Worm (Caenorhabditis elegans) whole organism, late embryonic: ENCODE measurements around the gene unc-49.

Experiments used
- C08G9.2 ChIP-seq: sonication (generic microtip); optimal IDR thresholded peaks from 2 replicates; lab custom pipeline; 2016; ENCODE audit warnings: mild to moderate bottlenecking, missing genetic modification characterization, moderate library complexity, missing compliant biosample characterization
- K02D7.2 ChIP-seq: sonication (generic microtip); optimal IDR thresholded peaks from 2 replicates; lab custom pipeline; 2017; ENCODE audit warnings: mild to moderate bottlenecking, missing genetic modification characterization, missing compliant biosample characterization
- T23F11.4 ChIP-seq: fragments of 200-800 bp; sonication (Bioruptor generic); optimal IDR thresholded peaks from 2 replicates; lab custom pipeline; 2018; ENCODE audit warnings: mild to moderate bottlenecking, missing genetic modification characterization, missing compliant biosample characterization
- ahr-1 ChIP-seq: sonication (generic microtip); optimal IDR thresholded peaks from 2 replicates; lab custom pipeline; 2016; ENCODE audit warnings: missing genetic modification characterization, missing compliant biosample characterization
- ceh-14 ChIP-seq: sonication (generic microtip); optimal IDR thresholded peaks from 2 replicates; lab custom pipeline; 2016; ENCODE audit warnings: missing genotype, missing genetic modification characterization, missing compliant biosample characterization
- ceh-18 ChIP-seq: sonication (generic microtip); optimal IDR thresholded peaks from 2 replicates; lab custom pipeline; 2016; ENCODE audit warnings: missing genetic modification characterization, missing compliant biosample characterization
- ceh-30 ChIP-seq: fragments of 150-350 bp; optimal IDR thresholded peaks from 2 replicates; lab custom pipeline; 2014; ENCODE audit warnings: missing biosample characterization, missing genetic modification characterization
- ceh-31 ChIP-seq: sonication (generic microtip); optimal IDR thresholded peaks from 2 replicates; lab custom pipeline; 2016; ENCODE audit warnings: missing genetic modification characterization, missing compliant biosample characterization
- ceh-34 ChIP-seq: sonication (generic microtip); optimal IDR thresholded peaks from 2 replicates; lab custom pipeline; 2016; ENCODE audit warnings: mild to moderate bottlenecking, missing genetic modification characterization, missing compliant biosample characterization
- ceh-45 ChIP-seq: fragments of 200-800 bp; sonication (Bioruptor generic); IDR thresholded peaks from 2 replicates; pipeline ENCODE4 v1.3.6; 2022; ENCODE audit warnings: missing genetic modification reagents, missing genetic modification characterization, missing compliant biosample characterization
- ceh-9 ChIP-seq: sonication (generic microtip); optimal IDR thresholded peaks from 2 replicates; lab custom pipeline; 2016; ENCODE audit warnings: mild to moderate bottlenecking, missing genetic modification characterization, inconsistent platforms, missing compliant biosample characterization
- dmd-4 ChIP-seq: sonication (generic microtip); optimal IDR thresholded peaks from 2 replicates; lab custom pipeline; 2016; ENCODE audit warnings: borderline replicate concordance, missing genetic modification characterization, missing compliant biosample characterization
- dve-1 ChIP-seq: sonication (generic microtip); optimal IDR thresholded peaks from 2 replicates; lab custom pipeline; 2017; ENCODE audit warnings: antibody characterized with exemption, mild to moderate bottlenecking, missing genetic modification characterization, missing compliant biosample characterization
- elt-2 ChIP-seq: sonication (generic microtip); optimal IDR thresholded peaks from 2 replicates; lab custom pipeline; 2016; ENCODE audit warnings: missing genetic modification reagents, missing genetic modification characterization, missing compliant biosample characterization
- elt-4 ChIP-seq: sonication (generic microtip); optimal IDR thresholded peaks from 2 replicates; lab custom pipeline; 2016; ENCODE audit warnings: missing genetic modification characterization, missing compliant biosample characterization
- ets-4 ChIP-seq: sonication (generic microtip); optimal IDR thresholded peaks from 2 replicates; lab custom pipeline; 2016; ENCODE audit warnings: missing genetic modification characterization, missing compliant biosample characterization
- fax-1 ChIP-seq: sonication (generic microtip); optimal IDR thresholded peaks from 2 replicates; lab custom pipeline; 2016; ENCODE audit warnings: missing genotype, missing genetic modification characterization, missing compliant biosample characterization
- fkh-10 ChIP-seq: fragments of 150-350 bp; optimal IDR thresholded peaks from 2 replicates; lab custom pipeline; 2014; ENCODE audit warnings: missing biosample characterization, missing genetic modification reagents, missing genetic modification characterization
- gmeb-2 ChIP-seq: sonication (generic microtip); optimal IDR thresholded peaks from 2 replicates; lab custom pipeline; 2016; ENCODE audit warnings: missing genetic modification characterization, inconsistent platforms, missing compliant biosample characterization
- hlh-13 ChIP-seq: fragments of 200-800 bp; sonication (Bioruptor generic); optimal IDR thresholded peaks from 2 replicates; lab custom pipeline; 2018; ENCODE audit warnings: mild to moderate bottlenecking, missing genetic modification characterization, missing compliant biosample characterization
- hlh-15 ChIP-seq: sonication (generic microtip); optimal IDR thresholded peaks from 2 replicates; lab custom pipeline; 2016; ENCODE audit warnings: missing genetic modification characterization, missing compliant biosample characterization
- hlh-8 ChIP-seq: sonication (generic microtip); optimal IDR thresholded peaks from 2 replicates; lab custom pipeline; 2016; ENCODE audit warnings: missing genotype, missing genetic modification characterization, missing compliant biosample characterization
- lin-11 ChIP-seq: fragments of 200-800 bp; sonication (Bioruptor generic); optimal IDR thresholded peaks from 2 replicates; lab custom pipeline; 2018; ENCODE audit warnings: mild to moderate bottlenecking, missing genetic modification characterization, missing compliant biosample characterization
- madf-2 ChIP-seq: sonication (generic microtip); optimal IDR thresholded peaks from 2 replicates; lab custom pipeline; 2017; ENCODE audit warnings: missing genetic modification characterization, missing compliant biosample characterization
- npax-4 ChIP-seq: sonication (generic microtip); optimal IDR thresholded peaks from 2 replicates; lab custom pipeline; 2016; ENCODE audit warnings: missing genetic modification characterization, missing compliant biosample characterization
- pag-3 ChIP-seq: sonication (generic microtip); optimal IDR thresholded peaks from 2 replicates; lab custom pipeline; 2016; ENCODE audit warnings: missing compliant biosample characterization, missing genetic modification characterization, borderline replicate concordance
- pat-9 ChIP-seq: fragments of 200-800 bp; sonication (Bioruptor generic); optimal IDR thresholded peaks from 2 replicates; lab custom pipeline; 2018; ENCODE audit warnings: mild to moderate bottlenecking, missing genetic modification characterization, moderate library complexity, missing compliant biosample characterization
- pha-2 ChIP-seq: sonication (generic microtip); optimal IDR thresholded peaks from 2 replicates; lab custom pipeline; 2017; ENCODE audit warnings: mild to moderate bottlenecking, missing genetic modification characterization, missing compliant biosample characterization
- pha-4 ChIP-seq: fragments of 150-350 bp; optimal IDR thresholded peaks from 2 replicates; lab custom pipeline; 2018; ENCODE audit warnings: missing biosample characterization, missing genetic modification reagents, missing genetic modification characterization
- pqm-1 ChIP-seq: sonication (generic microtip); optimal IDR thresholded peaks from 2 replicates; lab custom pipeline; 2016; ENCODE audit warnings: missing genetic modification characterization, missing compliant biosample characterization
- sox-4 ChIP-seq: sonication (generic microtip); optimal IDR thresholded peaks from 2 replicates; lab custom pipeline; 2017; ENCODE audit warnings: mild to moderate bottlenecking, missing genetic modification characterization, inconsistent platforms, missing compliant biosample characterization
- syd-9 ChIP-seq: sonication (generic microtip); optimal IDR thresholded peaks from 2 replicates; lab custom pipeline; 2016; ENCODE audit warnings: mild to moderate bottlenecking, missing genetic modification characterization, moderate library complexity, missing compliant biosample characterization
- tbx-2 ChIP-seq: sonication (generic microtip); optimal IDR thresholded peaks from 2 replicates; lab custom pipeline; 2016; ENCODE audit warnings: missing genetic modification characterization, missing compliant biosample characterization
- ttx-3 ChIP-seq: sonication (generic microtip); optimal IDR thresholded peaks from 2 replicates; lab custom pipeline; 2016; ENCODE audit warnings: missing genetic modification reagents, missing genetic modification characterization, missing compliant biosample characterization
- unc-42 ChIP-seq: sonication (generic microtip); optimal IDR thresholded peaks from 2 replicates; lab custom pipeline; 2016; ENCODE audit warnings: missing genotype, missing genetic modification characterization, missing compliant biosample characterization
- zip-5 ChIP-seq: sonication (generic microtip); optimal IDR thresholded peaks from 2 replicates; lab custom pipeline; 2016; ENCODE audit warnings: missing genetic modification characterization, missing compliant biosample characterization

unc-49 gene

ce11 chrIII:10520523-10520922, at the start of gene unc-49:
Gene unc-49 (plus strand): TSS chrIII:10520762.
- no peak for TF ChIP-seq dve-1 (tag; lab: Kevin White, UChicago)
- peak; percentile 12 for TF ChIP-seq C08G9.2 (tag; lab: Kevin White, UChicago)
- no peak for TF ChIP-seq dmd-4 (tag; lab: Kevin White, UChicago)
- no peak for TF ChIP-seq unc-42
- TF ChIP-seq zip-5 (tag; lab: Kevin White, UChicago) = no peak
- TF ChIP-seq hlh-15 (tag; lab: Kevin White, UChicago) = no peak
- peak; percentile 26 for TF ChIP-seq ceh-18 (tag; lab: Kevin White, UChicago)
- peak; percentile 41 for TF ChIP-seq syd-9 (tag; lab: Kevin White, UChicago)

- TF ChIP-seq ceh-30 (no peak), ceh-45 (GFP tag; lab: Robert Waterston, UW) (no peak), pha-2 (tag; lab: Kevin White, UChicago) (no peak), dve-1 (tag; lab: Kevin White, UChicago) (no peak), sox-4 (tag; lab: Kevin White, UChicago) (no peak), hlh-13 (GFP tag; lab: Kevin White, UChicago) (no peak), madf-2 (tag; lab: Kevin White, UChicago) (no peak), pag-3 (no peak), ceh-9 (tag; lab: Kevin White, UChicago) (no peak), ttx-3 (tag; lab: Kevin White, UChicago) (no peak), fax-1 (tag; lab: Kevin White, UChicago) (no peak), ahr-1 (tag; lab: Kevin White, UChicago) (no peak), ceh-31 (tag; lab: Kevin White, UChicago) (no peak), elt-2 (tag; lab: Kevin White, UChicago) (no peak), ceh-18 (tag; lab: Kevin White, UChicago) (no peak), ceh-34 (tag; lab: Kevin White, UChicago) (no peak)
- TF ChIP-seq, all 69 proteins: peak for 0
Observed at ce11 chrIII:10470927-10471326, 49.6 kb upstream of the unc-49 start, which contains the start of gene cul-1. Gene cul-1 (plus strand): TSS chrIII:10471237.

- no peak for TF ChIP-seq pat-9 (tag; lab: Kevin White, UChicago)
- no peak for TF ChIP-seq ceh-34 (tag; lab: Kevin White, UChicago)
- no peak for TF ChIP-seq T23F11.4 (GFP tag; lab: Kevin White, UChicago)
- no peak for TF ChIP-seq npax-4 (tag; lab: Kevin White, UChicago)
- no peak for TF ChIP-seq elt-4 (tag; lab: Kevin White, UChicago)
- no peak for TF ChIP-seq ttx-3 (tag; lab: Kevin White, UChicago)
- TF ChIP-seq ceh-30 = no peak
- no peak for TF ChIP-seq pha-4
- TF ChIP-seq ceh-45 (GFP tag; lab: Robert Waterston, UW) = no peak
- no peak for TF ChIP-seq ceh-31 (tag; lab: Kevin White, UChicago)
- no peak for TF ChIP-seq sox-4 (tag; lab: Kevin White, UChicago)
- no peak for TF ChIP-seq tbx-2 (tag; lab: Kevin White, UChicago)
- no peak for TF ChIP-seq fkh-10 (GFP tag; lab: Kevin White, UChicago)
- TF ChIP-seq pqm-1 (tag; lab: Kevin White, UChicago) = no peak
- TF ChIP-seq lin-11 (tag; lab: Kevin White, UChicago) = no peak
- TF ChIP-seq gmeb-2 = no peak
- no peak for TF ChIP-seq hlh-8 (tag; lab: Kevin White, UChicago)
- TF ChIP-seq K02D7.2 (tag; lab: Kevin White, UChicago) = no peak
- TF ChIP-seq ets-4 = no peak
- no peak for TF ChIP-seq ceh-14
Observed at ce11 chrIII:10474945-10475344, 45.6 kb upstream of the unc-49 start, which contains the start of gene D2045.9. Gene D2045.9 (plus strand): TSS chrIII:10475245.

- TF ChIP-seq pha-4 (no peak), dmd-4 (tag; lab: Kevin White, UChicago) (no peak)
Observed at ce11 chrIII:10479180-10479579, 41.4 kb upstream of the unc-49 start, which contains the start of gene D2045.7. Gene D2045.7 (plus strand): TSS chrIII:10479480.
